Worm (Caenorhabditis elegans) whole organism, late embryonic: Measurements from ENCODE around the gene C14E2.4.

Experiments used
- C38D4.7 ChIP-seq: fragments of 200-800 bp; sonication (Bioruptor generic); optimal IDR thresholded peaks from 2 replicates; lab custom pipeline; 2018; ENCODE audit warnings: mild to moderate bottlenecking, missing genetic modification characterization, moderate library complexity, missing compliant biosample characterization
- K09A11.1 ChIP-seq: sonication (generic microtip); optimal IDR thresholded peaks from 2 replicates; lab custom pipeline; 2017; ENCODE audit warnings: antibody characterized with exemption, mild to moderate bottlenecking, missing genetic modification characterization, missing compliant biosample characterization; ENCODE audit not compliant: insufficient read depth
- T23F11.4 ChIP-seq: fragments of 200-800 bp; sonication (Bioruptor generic); optimal IDR thresholded peaks from 2 replicates; lab custom pipeline; 2018; ENCODE audit warnings: mild to moderate bottlenecking, missing genetic modification characterization, missing compliant biosample characterization
- ahr-1 ChIP-seq: sonication (generic microtip); optimal IDR thresholded peaks from 2 replicates; lab custom pipeline; 2016; ENCODE audit warnings: missing genetic modification characterization, missing compliant biosample characterization
- ceh-18 ChIP-seq: sonication (generic microtip); optimal IDR thresholded peaks from 2 replicates; lab custom pipeline; 2016; ENCODE audit warnings: missing genetic modification characterization, missing compliant biosample characterization
- ceh-2 ChIP-seq: sonication (generic microtip); optimal IDR thresholded peaks from 2 replicates; lab custom pipeline; 2016; ENCODE audit warnings: missing genotype, missing genetic modification characterization, missing compliant biosample characterization
- ceh-22 ChIP-seq: sonication (generic microtip); optimal IDR thresholded peaks from 2 replicates; lab custom pipeline; 2017; ENCODE audit warnings: missing biosample characterization, missing genetic modification characterization
- ceh-24 ChIP-seq: sonication (generic microtip); optimal IDR thresholded peaks from 2 replicates; lab custom pipeline; 2016; ENCODE audit warnings: mild to moderate bottlenecking, missing genetic modification characterization, missing compliant biosample characterization
- ceh-30 ChIP-seq: fragments of 150-350 bp; optimal IDR thresholded peaks from 2 replicates; lab custom pipeline; 2014; ENCODE audit warnings: missing biosample characterization, missing genetic modification characterization
- ceh-31 ChIP-seq: sonication (generic microtip); optimal IDR thresholded peaks from 2 replicates; lab custom pipeline; 2016; ENCODE audit warnings: missing genetic modification characterization, missing compliant biosample characterization
- ceh-34 ChIP-seq: sonication (generic microtip); optimal IDR thresholded peaks from 2 replicates; lab custom pipeline; 2016; ENCODE audit warnings: mild to moderate bottlenecking, missing genetic modification characterization, missing compliant biosample characterization
- ceh-45 ChIP-seq: fragments of 200-800 bp; sonication (Bioruptor generic); IDR thresholded peaks from 2 replicates; pipeline ENCODE4 v1.3.6; 2022; ENCODE audit warnings: missing genetic modification reagents, missing genetic modification characterization, missing compliant biosample characterization
- ceh-48 ChIP-seq: sonication (generic microtip); optimal IDR thresholded peaks from 2 replicates; lab custom pipeline; 2016; ENCODE audit warnings: missing genetic modification characterization, inconsistent platforms, missing compliant biosample characterization
- ceh-9 ChIP-seq: sonication (generic microtip); optimal IDR thresholded peaks from 2 replicates; lab custom pipeline; 2016; ENCODE audit warnings: mild to moderate bottlenecking, missing genetic modification characterization, inconsistent platforms, missing compliant biosample characterization
- che-1 ChIP-seq: sonication (generic microtip); optimal IDR thresholded peaks from 2 replicates; lab custom pipeline; 2016; ENCODE audit warnings: mild to moderate bottlenecking, missing genetic modification characterization, missing compliant biosample characterization
- dve-1 ChIP-seq: sonication (generic microtip); optimal IDR thresholded peaks from 2 replicates; lab custom pipeline; 2017; ENCODE audit warnings: antibody characterized with exemption, mild to moderate bottlenecking, missing genetic modification characterization, missing compliant biosample characterization
- elt-2 ChIP-seq: sonication (generic microtip); optimal IDR thresholded peaks from 2 replicates; lab custom pipeline; 2016; ENCODE audit warnings: missing genetic modification reagents, missing genetic modification characterization, missing compliant biosample characterization
- elt-4 ChIP-seq: sonication (generic microtip); optimal IDR thresholded peaks from 2 replicates; lab custom pipeline; 2016; ENCODE audit warnings: missing genetic modification characterization, missing compliant biosample characterization
- fkh-10 ChIP-seq: fragments of 150-350 bp; optimal IDR thresholded peaks from 2 replicates; lab custom pipeline; 2014; ENCODE audit warnings: missing biosample characterization, missing genetic modification reagents, missing genetic modification characterization
- gmeb-2 ChIP-seq: sonication (generic microtip); optimal IDR thresholded peaks from 2 replicates; lab custom pipeline; 2016; ENCODE audit warnings: missing genetic modification characterization, inconsistent platforms, missing compliant biosample characterization
- hlh-13 ChIP-seq: fragments of 200-800 bp; sonication (Bioruptor generic); optimal IDR thresholded peaks from 2 replicates; lab custom pipeline; 2018; ENCODE audit warnings: mild to moderate bottlenecking, missing genetic modification characterization, missing compliant biosample characterization
- hlh-6 ChIP-seq: sonication (generic microtip); optimal IDR thresholded peaks from 2 replicates; lab custom pipeline; 2016; ENCODE audit warnings: missing genotype, missing genetic modification characterization, missing compliant biosample characterization
- hlh-8 ChIP-seq: sonication (generic microtip); optimal IDR thresholded peaks from 2 replicates; lab custom pipeline; 2016; ENCODE audit warnings: missing genotype, missing genetic modification characterization, missing compliant biosample characterization
- madf-2 ChIP-seq: sonication (generic microtip); optimal IDR thresholded peaks from 2 replicates; lab custom pipeline; 2017; ENCODE audit warnings: missing genetic modification characterization, missing compliant biosample characterization
- mec-3 ChIP-seq: sonication (generic microtip); optimal IDR thresholded peaks from 2 replicates; lab custom pipeline; 2016; ENCODE audit warnings: borderline replicate concordance, missing genetic modification characterization, missing compliant biosample characterization
- nfya-1 ChIP-seq: sonication (generic microtip); optimal IDR thresholded peaks from 2 replicates; lab custom pipeline; 2017; ENCODE audit warnings: missing genetic modification characterization, mild to moderate bottlenecking, missing compliant biosample characterization, antibody characterized with exemption, moderate library complexity
- nhr-232 ChIP-seq: sonication (generic microtip); optimal IDR thresholded peaks from 2 replicates; lab custom pipeline; 2016; ENCODE audit warnings: missing genetic modification characterization, missing compliant biosample characterization
- npax-4 ChIP-seq: sonication (generic microtip); optimal IDR thresholded peaks from 2 replicates; lab custom pipeline; 2016; ENCODE audit warnings: missing genetic modification characterization, missing compliant biosample characterization
- pat-9 ChIP-seq: fragments of 200-800 bp; sonication (Bioruptor generic); optimal IDR thresholded peaks from 2 replicates; lab custom pipeline; 2018; ENCODE audit warnings: mild to moderate bottlenecking, missing genetic modification characterization, moderate library complexity, missing compliant biosample characterization
- pha-2 ChIP-seq: sonication (generic microtip); optimal IDR thresholded peaks from 2 replicates; lab custom pipeline; 2017; ENCODE audit warnings: mild to moderate bottlenecking, missing genetic modification characterization, missing compliant biosample characterization
- pqm-1 ChIP-seq: sonication (generic microtip); optimal IDR thresholded peaks from 2 replicates; lab custom pipeline; 2016; ENCODE audit warnings: missing genetic modification characterization, missing compliant biosample characterization
- pros-1 ChIP-seq: fragments of 150-350 bp; optimal IDR thresholded peaks from 2 replicates; lab custom pipeline; 2014; ENCODE audit warnings: missing biosample characterization, missing genetic modification reagents, missing genetic modification characterization
- ref-2 ChIP-seq: sonication (generic microtip); optimal IDR thresholded peaks from 2 replicates; lab custom pipeline; 2016; ENCODE audit warnings: missing genetic modification characterization, missing compliant biosample characterization
- rnt-1 ChIP-seq: sonication (generic microtip); optimal IDR thresholded peaks from 2 replicates; lab custom pipeline; 2016; ENCODE audit warnings: missing genetic modification characterization, missing compliant biosample characterization
- sdc-2 ChIP-seq: sonication (generic microtip); optimal IDR thresholded peaks from 2 replicates; lab custom pipeline; 2016; ENCODE audit warnings: missing genotype, missing genetic modification characterization, missing compliant biosample characterization
- syd-9 ChIP-seq: sonication (generic microtip); optimal IDR thresholded peaks from 2 replicates; lab custom pipeline; 2016; ENCODE audit warnings: mild to moderate bottlenecking, missing genetic modification characterization, moderate library complexity, missing compliant biosample characterization
- tbx-2 ChIP-seq: sonication (generic microtip); optimal IDR thresholded peaks from 2 replicates; lab custom pipeline; 2016; ENCODE audit warnings: missing genetic modification characterization, missing compliant biosample characterization
- tbx-7 ChIP-seq: sonication (generic microtip); optimal IDR thresholded peaks from 2 replicates; lab custom pipeline; 2016; ENCODE audit warnings: missing genotype, missing genetic modification characterization, missing compliant biosample characterization
- unc-3 ChIP-seq, 2 experiments: fragments of 200-800 bp in 1 of 2; sonication (Bioruptor generic) in 1 of 2; sonication (generic microtip) in 1 of 2; conservative IDR thresholded peaks in 1 of 2; optimal IDR thresholded peaks in 1 of 2; 2 replicates each; pipeline versions ENCODE4 v1.3.6 to Lab custom; 2016 to 2022; ENCODE audit warnings: missing compliant biosample characterization in 2 of 2, missing genetic modification characterization in 2 of 2, missing genetic modification reagents in 1 of 2
- unc-55 ChIP-seq: sonication (generic microtip); optimal IDR thresholded peaks from 2 replicates; lab custom pipeline; 2017; ENCODE audit warnings: missing biosample characterization, missing genetic modification reagents, missing genetic modification characterization

The C14E2.4 gene

DNA sequence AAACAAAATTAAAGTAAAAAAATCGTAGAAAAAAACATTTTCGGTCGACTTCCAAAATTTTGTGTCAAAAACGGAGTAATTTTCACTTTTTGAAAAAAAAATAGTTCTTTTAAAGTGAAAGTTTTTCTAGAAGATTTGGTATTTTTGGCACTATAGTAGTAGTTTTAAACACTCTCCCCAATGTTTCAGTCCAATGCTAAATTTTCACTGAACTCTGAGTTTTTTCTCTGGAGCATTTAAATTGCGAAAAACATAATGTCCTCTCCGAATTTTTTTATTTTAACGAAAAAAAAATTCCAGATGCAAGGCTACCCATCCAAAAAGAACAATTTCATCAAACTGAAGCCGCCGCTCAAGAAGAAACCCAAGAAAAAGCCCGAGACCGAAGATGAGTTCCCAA is 5.0 kb downstream of the C14E2.4 start, which contains the start of gene C14E2.7:
C14E2.7 (plus strand) TSS at position 301 of the 400 bp plus-strand sequence.
- TF ChIP-seq dve-1 (tag; lab: Kevin White, UChicago) (no peak), madf-2 (tag; lab: Kevin White, UChicago) (no peak), rnt-1 (no peak), hlh-8 (tag; lab: Kevin White, UChicago) (no peak), ceh-31 (tag; lab: Kevin White, UChicago) (no peak), pqm-1 (no peak), hlh-13 (GFP tag; lab: Kevin White, UChicago) (no peak), pat-9 (tag; lab: Kevin White, UChicago) (no peak), hlh-6 (tag; lab: Kevin White, UChicago) (no peak), ref-2 (tag; lab: Kevin White, UChicago) (no peak), elt-2 (tag; lab: Kevin White, UChicago) (no peak), npax-4 (tag; lab: Kevin White, UChicago) (no peak)

DNA sequence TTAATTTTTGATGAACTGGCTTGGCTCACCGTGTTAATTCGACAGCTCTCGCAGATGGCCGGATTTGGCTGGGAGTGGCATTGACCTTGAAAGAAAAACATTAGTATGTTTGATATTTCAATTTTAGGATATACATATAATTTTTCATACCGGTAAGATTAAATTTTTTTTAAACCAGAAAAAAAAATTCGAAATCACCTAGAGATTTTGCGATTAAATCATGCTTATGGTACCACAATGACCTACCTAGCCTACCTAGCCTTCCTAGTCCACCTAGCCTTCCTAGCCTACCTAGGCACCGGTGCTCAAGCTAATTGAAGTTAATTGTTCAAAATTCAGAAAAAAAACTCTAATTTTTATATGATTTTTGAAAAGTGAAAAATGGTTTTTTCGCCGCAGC is 9.7 kb downstream of the C14E2.4 start, which contains the start of gene C14E2.3:
C14E2.3 (minus strand) TSS at position 101 of the 400 bp plus-strand sequence.
- TF ChIP-seq C38D4.7 (no peak), ceh-48 (tag; lab: Kevin White, UChicago) (no peak), pros-1 (no peak), pat-9 (tag; lab: Kevin White, UChicago) (no peak), ceh-2 (no peak)

- peak; percentile 23 for TF ChIP-seq sdc-2 (tag; lab: Kevin White, UChicago)
- TF ChIP-seq elt-4 (tag; lab: Kevin White, UChicago), result no peak
These were observed 20.1 kb downstream of the C14E2.4 start, which contains the start of gene C14E2.11 for ce11 chrX:1800980-1801506. Gene C14E2.11, plus strand, starts transcription at chrX:1801456.

DNA sequence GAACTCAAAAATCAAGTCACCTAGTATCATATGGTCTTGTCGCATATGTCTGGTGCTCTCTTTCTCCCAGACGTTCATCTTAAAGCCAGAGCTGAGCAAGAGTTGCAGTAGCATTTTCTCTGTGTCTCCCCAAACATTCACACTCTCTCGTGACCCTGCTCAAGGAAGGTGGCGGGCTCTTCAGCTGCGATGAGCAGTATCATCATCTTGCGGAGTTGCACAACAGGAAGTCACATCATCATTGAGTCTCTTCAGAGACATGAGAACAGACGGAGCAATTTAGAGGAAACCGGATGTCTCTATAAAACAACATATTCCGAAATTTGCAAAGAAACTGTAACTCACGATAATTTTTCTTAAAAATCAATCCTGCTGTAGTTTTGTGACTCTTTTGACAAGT is 22.6 kb downstream of the C14E2.4 start:
- TF ChIP-seq che-1 (tag; lab: Kevin White, UChicago) (no peak), unc-55 (no peak), ceh-22 (tag; lab: Kevin White, UChicago) (no peak), hlh-8 (tag; lab: Kevin White, UChicago) (no peak), ceh-24 (no peak), tbx-2 (tag; lab: Kevin White, UChicago) (no peak)

ce11 chrX:1796067-1796466 is 25.1 kb downstream of the C14E2.4 start:
- TF ChIP-seq tbx-2 (tag; lab: Kevin White, UChicago) (no peak), npax-4 (tag; lab: Kevin White, UChicago) (no peak), ceh-48 (tag; lab: Kevin White, UChicago) (no peak), rnt-1 (no peak), pha-2 (tag; lab: Kevin White, UChicago) (no peak), unc-55 (no peak), mec-3 (tag; lab: Kevin White, UChicago) (no peak), ceh-45 (GFP tag; lab: Robert Waterston, UW) (no peak), T23F11.4 (no peak)

DNA sequence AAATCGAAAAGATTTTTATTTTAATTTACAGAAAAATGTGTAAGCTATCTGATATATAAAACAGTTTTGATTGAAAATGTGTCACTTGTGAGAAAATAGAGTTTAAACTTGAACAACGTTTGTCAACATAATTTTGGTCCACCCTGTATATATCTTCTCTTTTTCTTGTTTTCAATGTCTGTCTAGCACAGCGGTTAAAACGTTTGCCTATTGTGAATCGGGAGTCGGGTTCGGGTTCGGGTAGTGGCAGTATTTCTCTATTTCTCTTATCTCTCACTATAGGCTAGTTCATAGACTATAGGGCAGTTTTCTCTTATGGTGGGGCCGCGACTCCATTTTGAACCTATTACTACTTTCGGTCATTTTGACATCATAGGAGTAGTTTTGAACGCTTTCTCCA is 30.0 kb downstream of the C14E2.4 start:
- TF ChIP-seq gmeb-2 (tag; lab: Kevin White, UChicago), result no peak
- no peak for TF ChIP-seq ahr-1 (tag; lab: Kevin White, UChicago)
- TF ChIP-seq tbx-7, result no peak
- no peak for TF ChIP-seq pha-2 (tag; lab: Kevin White, UChicago)
- no peak for TF ChIP-seq nfya-1
- no peak for TF ChIP-seq fkh-10
- no peak for TF ChIP-seq elt-2 (tag; lab: Kevin White, UChicago)
- no peak for TF ChIP-seq tbx-2 (tag; lab: Kevin White, UChicago)
- TF ChIP-seq syd-9, result no peak
- no peak for TF ChIP-seq ceh-18 (tag; lab: Kevin White, UChicago)
- no peak for TF ChIP-seq ceh-30 (tag; lab: Kevin White, UChicago)
- no peak for TF ChIP-seq rnt-1
- no peak for TF ChIP-seq K09A11.1
- no peak for TF ChIP-seq ceh-9 (tag; lab: Kevin White, UChicago)
- TF ChIP-seq nhr-232 (tag; lab: Kevin White, UChicago), result no peak
- TF ChIP-seq unc-3 (GFP tag; conservative IDR thresholded peaks at IDR 0.05; lab: Robert Waterston, UW), result no peak
- TF ChIP-seq unc-3 (tag; optimal IDR thresholded peaks at IDR 0.05; lab: Kevin White, UChicago), result no peak
- no peak for TF ChIP-seq ceh-34 (tag; lab: Kevin White, UChicago)
